Worm (Caenorhabditis elegans): ENCODE data around the gene Y53F4B.62.

The Y53F4B.62 gene

ce11 chrII:15165681-15166235 is 35.3 kb upstream of the Y53F4B.62 start, which contains the start of gene gst-27 (continued):
- peak; percentile 95 for TF ChIP-seq ZK185.1 (tag; optimal IDR thresholded peaks at IDR 0.05; ENCODE audit: poor library complexity, severe bottlenecking)
- TF ChIP-seq Y79H2A.3 (GFP tag; conservative IDR thresholded peaks at IDR 0.05), result peak; percentile 80; the same call in 1 of the 2 replicates
- no peak for TF ChIP-seq cebp-1 (GFP tag; IDR thresholded peaks at IDR 0.05)
- peak; percentile 86 for TF ChIP-seq cebp-1 (tag; optimal IDR thresholded peaks at IDR 0.05)

DNA sequence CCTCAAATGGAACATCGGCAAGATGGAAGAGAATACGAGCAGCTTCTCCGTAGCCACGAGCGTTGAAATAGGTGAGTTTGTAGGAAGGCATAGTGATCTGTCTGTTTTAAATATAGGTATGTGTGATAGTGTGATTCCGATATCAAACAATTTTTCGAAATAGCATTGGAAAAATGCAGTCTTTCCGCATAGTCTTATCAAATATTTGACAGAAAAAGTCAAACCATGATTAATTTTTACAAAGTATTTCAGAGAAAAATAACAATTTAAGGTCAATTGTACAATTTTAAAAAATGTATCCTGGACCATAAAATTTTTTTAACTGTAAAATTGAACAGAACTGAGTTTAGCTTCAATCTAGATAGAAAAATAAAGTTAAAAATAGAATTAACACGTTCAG is 34.0 kb upstream of the Y53F4B.62 start, which contains the start of gene gst-26:
TSS of gene gst-26 (minus strand) at position 101 of the 400 bp plus-strand sequence.
- TF ChIP-seq tbx-9 (tag; optimal IDR thresholded peaks at IDR 0.05; ENCODE audit: borderline replicate concordance), result no peak
- TF ChIP-seq nhr-80 (tag; optimal IDR thresholded peaks at IDR 0.05), result peak; percentile 39
- no peak for TF ChIP-seq ztf-18 (tag; optimal IDR thresholded peaks at IDR 0.05)

DNA sequence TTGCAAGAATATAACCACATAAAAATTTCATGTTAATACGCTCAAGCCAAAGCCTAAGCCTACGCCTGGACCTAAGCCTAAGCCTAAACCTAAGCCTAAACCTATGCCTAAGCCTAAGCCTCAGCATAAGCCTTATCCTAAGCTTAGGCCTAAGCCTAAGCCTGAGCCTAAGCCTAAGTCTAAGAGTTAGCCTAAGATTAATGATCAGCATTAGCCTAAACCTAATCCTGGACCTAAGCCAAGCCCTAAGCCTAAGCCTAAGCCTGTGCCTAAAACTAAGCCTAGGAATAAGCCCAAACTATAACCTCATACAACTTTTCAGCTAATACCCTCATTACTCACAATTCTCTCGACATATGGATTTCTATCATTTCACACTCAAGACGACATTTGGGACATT is 28.0 kb upstream of the Y53F4B.62 start:
- no peak for TF ChIP-seq F22D6.2 (tag; optimal IDR thresholded peaks at IDR 0.05)
- TF ChIP-seq C06A6.2 (GFP tag; conservative IDR thresholded peaks at IDR 0.05), result no peak
- TF ChIP-seq fkh-3 (tag; optimal IDR thresholded peaks at IDR 0.05), result no peak
- no peak for TF ChIP-seq nfya-1 (tag; optimal IDR thresholded peaks at IDR 0.05; ENCODE audit: borderline replicate concordance, insufficient read depth)
- TF ChIP-seq let-607 (tag; optimal IDR thresholded peaks at IDR 0.05), result no peak
- TF ChIP-seq T26A5.8 (tag; optimal IDR thresholded peaks at IDR 0.05), result no peak
- no peak for TF ChIP-seq him-1 (tag; optimal IDR thresholded peaks at IDR 0.05)
- no peak for TF ChIP-seq sdz-38 (tag; optimal IDR thresholded peaks at IDR 0.05)
- no peak for TF ChIP-seq athp-1 (tag; optimal IDR thresholded peaks at IDR 0.05)
- no peak for TF ChIP-seq ztf-3 (GFP tag; optimal IDR thresholded peaks at IDR 0.05)
- TF ChIP-seq madf-6 (GFP tag; IDR thresholded peaks at IDR 0.05), result no peak

DNA sequence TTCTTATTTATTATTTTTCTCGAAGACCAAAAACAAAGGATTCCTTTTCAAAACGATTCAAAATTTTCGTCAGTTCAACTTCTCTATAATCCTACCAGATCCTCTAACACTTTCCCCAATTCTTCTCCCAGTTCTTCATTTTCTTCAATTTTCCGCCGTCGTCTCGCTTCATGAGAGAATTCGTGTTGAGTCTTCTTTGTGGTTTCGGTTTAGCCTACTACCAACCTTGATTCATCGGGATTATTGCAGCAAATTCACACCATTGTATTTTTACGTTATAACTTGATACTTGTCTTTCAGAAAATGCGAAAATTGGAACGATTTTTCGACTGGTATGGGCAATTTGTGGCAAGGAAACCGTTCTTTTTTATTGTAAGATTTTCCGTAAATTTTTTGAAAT is 27.5 kb upstream of the Y53F4B.62 start, which contains the start of gene ptr-20:
TSS of gene ptr-20 (plus strand) at position 301 of the 400 bp plus-strand sequence.
- TF ChIP-seq lsy-27 (tag; optimal IDR thresholded peaks at IDR 0.05; ENCODE audit: borderline replicate concordance, insufficient read depth) (no peak), ekl-4 (GFP tag; IDR thresholded peaks at IDR 0.05) (no peak), ceh-58 (GFP tag; IDR thresholded peaks at IDR 0.05) (no peak), snpc-3.4 (tag; optimal IDR thresholded peaks at IDR 0.05) (no peak), F39B2.1 (GFP tag; IDR thresholded peaks at IDR 0.05) (no peak), unc-130 (GFP tag; optimal IDR thresholded peaks at IDR 0.05) (no peak), B0019.2 (GFP tag; conservative IDR thresholded peaks at IDR 0.05) (no peak), madf-10 (tag; optimal IDR thresholded peaks at IDR 0.05) (no peak)

ce11 chrII:15148442-15148841 is 18.0 kb upstream of the Y53F4B.62 start:
- TF ChIP-seq ztf-3 (GFP tag; optimal IDR thresholded peaks at IDR 0.05) (no peak), fkh-3 (tag; optimal IDR thresholded peaks at IDR 0.05) (no peak), ztf-22 (GFP tag; optimal IDR thresholded peaks at IDR 0.05) (no peak), ama-1 (optimal IDR thresholded peaks at IDR 0.05) (no peak), ama-1 (GFP tag; optimal IDR thresholded peaks at IDR 0.05) (no peak), repo-1 (tag; optimal IDR thresholded peaks at IDR 0.05) (no peak), Y53G8AR.9 (GFP tag; conservative IDR thresholded peaks at IDR 0.05) (no peak), dpl-1 (GFP tag; optimal IDR thresholded peaks at IDR 0.05) (no peak), C06A6.2 (GFP tag; conservative IDR thresholded peaks at IDR 0.05) (no peak), ztf-25 (GFP tag; IDR thresholded peaks at IDR 0.05) (no peak), ekl-4 (GFP tag; IDR thresholded peaks at IDR 0.05) (no peak), lag-1 (GFP tag; IDR thresholded peaks at IDR 0.05) (no peak), ZK185.1 (tag; optimal IDR thresholded peaks at IDR 0.05; ENCODE audit: poor library complexity, severe bottlenecking) (no peak), F33H1.4 (GFP tag; IDR thresholded peaks at IDR 0.05) (no peak)

Data from whole organism, young adult.